Worm (Caenorhabditis elegans) whole organism, L3 larva: ENCODE results near the gene srh-222.

Source experiments
- ama-1 ChIP-seq: fragments of 150-350 bp; optimal IDR thresholded peaks from 2 replicates; lab custom pipeline; 2018
- elt-1 ChIP-seq: fragments of 150-350 bp; optimal IDR thresholded peaks from 2 replicates; lab custom pipeline; 2014; ENCODE audit warnings: missing biosample characterization, missing genetic modification characterization
- nhr-23 ChIP-seq: fragments of 150-350 bp; optimal IDR thresholded peaks from 2 replicates; lab custom pipeline; 2014; ENCODE audit warnings: missing biosample characterization, missing genetic modification reagents, missing genetic modification characterization
- nhr-77 ChIP-seq: fragments of 150-350 bp; optimal IDR thresholded peaks from 2 replicates; lab custom pipeline; 2014; ENCODE audit warnings: missing biosample characterization, missing genetic modification characterization
- pha-4 ChIP-seq: fragments of 150-350 bp; optimal IDR thresholded peaks from 2 replicates; lab custom pipeline; 2014; ENCODE audit warnings: missing biosample characterization, missing genetic modification reagents, missing genetic modification characterization
- skn-1 ChIP-seq: fragments of 150-350 bp; optimal IDR thresholded peaks from 2 replicates; lab custom pipeline; 2014; ENCODE audit warnings: missing biosample characterization, missing genetic modification characterization
- tbx-2 ChIP-seq: sonication (generic microtip); optimal IDR thresholded peaks from 2 replicates; lab custom pipeline; 2016; ENCODE audit warnings: mild to moderate bottlenecking, missing genetic modification characterization, missing compliant biosample characterization

- TF ChIP-seq nhr-23 (tag; lab: Kevin White, UChicago) (no peak), pha-4 (no peak), nhr-77 (tag; lab: Kevin White, UChicago) (no peak), tbx-2 (no peak), ama-1 (lab: Kevin White, UChicago) (no peak), elt-1 (tag; lab: Kevin White, UChicago) (no peak), skn-1 (no peak)
Observed at ce11 chrIV:3981601-3982000, 2.0 kb downstream of the srh-222 start, which contains the start of gene srh-223.
